Fruit fly (Drosophila melanogaster) whole organism, embryonic: ENCODE measurements around the gene CG9514.

Experiments
- Ada2b ChIP-seq: fragments of 200-800 bp; sonication (Bioruptor generic); IDR thresholded peaks from 2 replicates; pipeline ENCODE4 v1.3.6; 2022; ENCODE audit warnings: missing biosample characterization, missing genetic modification characterization
- CG10267 ChIP-seq: fragments of 200-800 bp; sonication (Bioruptor generic); optimal IDR thresholded peaks from 2 replicates; lab custom pipeline; 2018; ENCODE audit warnings: missing biosample characterization, mild to moderate bottlenecking, missing genetic modification characterization, moderate library complexity
- CG11247 ChIP-seq: fragments of 200-800 bp; sonication (Bioruptor generic); IDR thresholded peaks from 2 replicates; pipeline ENCODE4 v1.3.6; 2022; ENCODE audit warnings: missing biosample characterization, missing genetic modification characterization
- CG13894 ChIP-seq: fragments of 200-800 bp; sonication (Bioruptor generic); optimal IDR thresholded peaks from 3 replicates; lab custom pipeline; 2018; ENCODE audit warnings: missing biosample characterization, mild to moderate bottlenecking, missing genetic modification characterization, moderate library complexity
- CG14050 ChIP-seq: fragments of 200-800 bp; sonication (Bioruptor generic); IDR thresholded peaks from 3 replicates; pipeline ENCODE4 v1.3.6; 2022; ENCODE audit warnings: missing biosample characterization, missing genetic modification characterization
- CG14441 ChIP-seq: fragments of 200-800 bp; sonication (Bioruptor generic); IDR thresholded peaks from 2 replicates; pipeline ENCODE4 v1.3.6; 2022; ENCODE audit warnings: missing biosample characterization, missing genetic modification characterization
- CG1529 ChIP-seq: fragments of 200-800 bp; sonication (Bioruptor generic); optimal IDR thresholded peaks from 3 replicates; lab custom pipeline; 2018; ENCODE audit warnings: missing biosample characterization, missing genetic modification characterization
- CG15479 ChIP-seq: fragments of 200-800 bp; sonication (Bioruptor generic); optimal IDR thresholded peaks from 3 replicates; lab custom pipeline; 2019; ENCODE audit warnings: missing biosample characterization, mild to moderate bottlenecking, missing genetic modification characterization, moderate library complexity
- CG16779 ChIP-seq: fragments of 200-800 bp; sonication (Bioruptor generic); IDR thresholded peaks from 2 replicates; pipeline ENCODE4 v1.3.6; 2022; ENCODE audit warnings: missing biosample characterization, missing genetic modification characterization
- CG17829 ChIP-seq: fragments of 200-800 bp; optimal IDR thresholded peaks from 2 replicates; lab custom pipeline; 2019; ENCODE audit warnings: missing biosample characterization, mild to moderate bottlenecking, missing genetic modification characterization, moderate library complexity
- CG17912 ChIP-seq: fragments of 200-800 bp; sonication (Bioruptor generic); optimal IDR thresholded peaks from 2 replicates; lab custom pipeline; 2018; ENCODE audit warnings: missing biosample characterization, mild to moderate bottlenecking, missing genetic modification characterization
- CG18619 ChIP-seq: fragments of 200-800 bp; sonication (Bioruptor generic); optimal IDR thresholded peaks from 3 replicates; lab custom pipeline; 2017; ENCODE audit warnings: missing biosample characterization, mild to moderate bottlenecking, missing genetic modification characterization
- CG32532 ChIP-seq: fragments of 200-800 bp; sonication (Bioruptor generic); IDR thresholded peaks from 2 replicates; pipeline ENCODE4 v1.3.6; 2022; ENCODE audit warnings: missing biosample characterization, missing genetic modification characterization
- CG32767 ChIP-seq: fragments of 200-800 bp; sonication (Bioruptor generic); IDR thresholded peaks from 2 replicates; pipeline ENCODE4 v1.3.6; 2022; ENCODE audit warnings: missing biosample characterization, missing genetic modification characterization
- CG34224 ChIP-seq: fragments of 200-800 bp; sonication (Bioruptor generic); IDR thresholded peaks from 3 replicates; pipeline ENCODE4 v1.3.6; 2022; ENCODE audit warnings: missing biosample characterization, missing genetic modification characterization; ENCODE audit not compliant: partially characterized antibody
- CG3847 ChIP-seq: fragments of 200-800 bp; sonication (Bioruptor generic); IDR thresholded peaks from 2 replicates; pipeline ENCODE4 v1.3.6; 2022; ENCODE audit warnings: missing biosample characterization, missing genetic modification characterization
- CG42726 ChIP-seq: fragments of 200-800 bp; sonication (Bioruptor generic); IDR thresholded peaks from 2 replicates; pipeline ENCODE4 v1.3.6; 2022; ENCODE audit warnings: missing biosample characterization, missing genetic modification characterization; ENCODE audit not compliant: partially characterized antibody
- CG4328 ChIP-seq: fragments of 200-800 bp; sonication (Bioruptor generic); optimal IDR thresholded peaks from 3 replicates; lab custom pipeline; 2017; ENCODE audit warnings: missing biosample characterization, missing genetic modification reagents, missing genetic modification characterization
- CG4820 ChIP-seq: fragments of 200-800 bp; sonication (Bioruptor generic); optimal IDR thresholded peaks from 3 replicates; lab custom pipeline; 2016; ENCODE audit warnings: missing biosample characterization, missing genetic modification characterization
- CG6272 ChIP-seq: fragments of 200-800 bp; sonication (Bioruptor generic); IDR thresholded peaks from 2 replicates; pipeline ENCODE4 v1.3.6; 2022; ENCODE audit warnings: missing biosample characterization, missing genetic modification characterization
- CG6683 ChIP-seq: fragments of 200-800 bp; sonication (Bioruptor generic); optimal IDR thresholded peaks from 2 replicates; lab custom pipeline; 2017; ENCODE audit warnings: missing biosample characterization, mild to moderate bottlenecking, missing genetic modification characterization, missing genetic modification reagents
- CG9215 ChIP-seq: fragments of 200-800 bp; sonication (Bioruptor generic); IDR thresholded peaks from 2 replicates; pipeline ENCODE4 v1.3.6; 2022; ENCODE audit warnings: missing biosample characterization, missing genetic modification characterization
- CG9609 ChIP-seq: fragments of 200-800 bp; sonication (Bioruptor generic); optimal IDR thresholded peaks from 3 replicates; lab custom pipeline; 2016; ENCODE audit warnings: missing biosample characterization, missing genetic modification characterization
- CG9727 ChIP-seq: fragments of 200-800 bp; sonication (Bioruptor generic); optimal IDR thresholded peaks from 3 replicates; lab custom pipeline; 2017; ENCODE audit warnings: missing biosample characterization, mild to moderate bottlenecking, missing genetic modification characterization
- Dek ChIP-seq: fragments of 200-800 bp; sonication (Bioruptor generic); optimal IDR thresholded peaks from 3 replicates; lab custom pipeline; 2019; ENCODE audit warnings: missing biosample characterization, mild to moderate bottlenecking, missing genetic modification characterization, moderate library complexity
- Doc3 ChIP-seq: fragments of 200-800 bp; sonication (Bioruptor generic); IDR thresholded peaks from 3 replicates; pipeline ENCODE4 v1.3.6; 2022; ENCODE audit warnings: missing biosample characterization, missing genetic modification characterization; ENCODE audit not compliant: partially characterized antibody
- HLH54F ChIP-seq: fragments of 200-800 bp; sonication (Bioruptor generic); optimal IDR thresholded peaks from 3 replicates; lab custom pipeline; 2016; ENCODE audit warnings: missing biosample characterization, missing genetic modification characterization
- Hr3 ChIP-seq: fragments of 200-800 bp; sonication (Bioruptor generic); optimal IDR thresholded peaks from 3 replicates; lab custom pipeline; 2016; ENCODE audit warnings: missing biosample characterization, missing genetic modification characterization
- Hr51 ChIP-seq, 2 experiments: fragments of 200-800 bp; sonication (Bioruptor generic); optimal IDR thresholded peaks; 2 replicates in 1 of 2; 3 replicates in 1 of 2; lab custom pipeline; 2016 to 2018; ENCODE audit warnings: missing biosample characterization in 2 of 2, missing genetic modification characterization in 2 of 2, mild to moderate bottlenecking in 1 of 2, moderate library complexity in 1 of 2
- MTF-1 ChIP-seq: fragments of 200-800 bp; sonication (Bioruptor generic); optimal IDR thresholded peaks from 2 replicates; lab custom pipeline; 2018; ENCODE audit warnings: missing biosample characterization, mild to moderate bottlenecking, missing genetic modification characterization, borderline replicate concordance
- Myb ChIP-seq: fragments of 200-800 bp; sonication (Bioruptor generic); optimal IDR thresholded peaks from 2 replicates; lab custom pipeline; 2016; ENCODE audit warnings: missing biosample characterization, missing genetic modification characterization
- Neu2 ChIP-seq: fragments of 200-800 bp; sonication (Bioruptor generic); optimal IDR thresholded peaks from 3 replicates; lab custom pipeline; 2016; ENCODE audit warnings: missing biosample characterization, missing genetic modification characterization, borderline replicate concordance
- Oaz ChIP-seq: fragments of 200-800 bp; sonication (Bioruptor generic); IDR thresholded peaks from 2 replicates; pipeline ENCODE4 v1.3.6; 2022; ENCODE audit warnings: missing biosample characterization, missing genetic modification characterization
- Rfx ChIP-seq: fragments of 200-800 bp; sonication (Bioruptor generic); IDR thresholded peaks from 2 replicates; pipeline ENCODE4 v1.3.6; 2022; ENCODE audit warnings: missing biosample characterization, missing genetic modification characterization
- Rx ChIP-seq: fragments of 200-800 bp; sonication (Bioruptor generic); IDR thresholded peaks from 2 replicates; pipeline ENCODE4 v1.3.6; 2022; ENCODE audit warnings: missing biosample characterization, missing genetic modification characterization
- bcd ChIP-seq: fragments of 200-800 bp; sonication (Bioruptor generic); optimal IDR thresholded peaks from 2 replicates; lab custom pipeline; 2017; ENCODE audit warnings: missing biosample characterization, mild to moderate bottlenecking, missing genetic modification characterization
- cato ChIP-seq: fragments of 200-800 bp; sonication (Bioruptor generic); optimal IDR thresholded peaks from 2 replicates; lab custom pipeline; 2016; ENCODE audit warnings: missing biosample characterization, missing genetic modification characterization, borderline replicate concordance
- cg ChIP-seq: fragments of 200-800 bp; sonication (Bioruptor generic); optimal IDR thresholded peaks from 3 replicates; lab custom pipeline; 2019; ENCODE audit warnings: missing biosample characterization, mild to moderate bottlenecking, missing genetic modification characterization, moderate library complexity
- gcm ChIP-seq: fragments of 200-800 bp; sonication (Bioruptor generic); optimal IDR thresholded peaks from 2 replicates; lab custom pipeline; 2019; ENCODE audit warnings: missing biosample characterization, mild to moderate bottlenecking, missing genetic modification characterization, moderate library complexity
- grn ChIP-seq: fragments of 200-800 bp; sonication (Bioruptor generic); optimal IDR thresholded peaks from 3 replicates; lab custom pipeline; 2017; ENCODE audit warnings: missing biosample characterization, missing genetic modification characterization
- gsb ChIP-seq: fragments of 200-800 bp; sonication (Bioruptor generic); IDR thresholded peaks from 2 replicates; pipeline ENCODE4 v1.3.6; 2022; ENCODE audit warnings: missing biosample characterization, missing genetic modification characterization
- ham ChIP-seq: fragments of 200-800 bp; sonication (Bioruptor generic); IDR thresholded peaks from 2 replicates; pipeline ENCODE4 v1.3.6; 2022; ENCODE audit warnings: missing biosample characterization, missing genetic modification characterization
- inv ChIP-seq: fragments of 200-800 bp; sonication (Bioruptor generic); IDR thresholded peaks from 2 replicates; pipeline ENCODE4 v1.3.6; 2022; ENCODE audit warnings: missing biosample characterization, missing genetic modification characterization; ENCODE audit not compliant: partially characterized antibody
- mam ChIP-seq: fragments of 200-800 bp; sonication (Bioruptor generic); optimal IDR thresholded peaks from 3 replicates; lab custom pipeline; 2016; ENCODE audit warnings: missing biosample characterization, missing genetic modification characterization
- pho ChIP-seq: fragments of 200-800 bp; sonication (Bioruptor generic); optimal IDR thresholded peaks from 2 replicates; lab custom pipeline; 2016; ENCODE audit warnings: missing biosample characterization, missing genetic modification characterization
- sd ChIP-seq: fragments of 200-800 bp; sonication (Bioruptor generic); optimal IDR thresholded peaks from 3 replicates; lab custom pipeline; 2018; ENCODE audit warnings: missing biosample characterization, mild to moderate bottlenecking, missing genetic modification characterization, moderate library complexity
- sim ChIP-seq: fragments of 200-800 bp; sonication (Bioruptor generic); IDR thresholded peaks from 2 replicates; pipeline ENCODE4 v1.3.6; 2022; ENCODE audit warnings: missing biosample characterization, missing genetic modification characterization
- slp2 ChIP-seq: fragments of 200-800 bp; sonication (Bioruptor generic); optimal IDR thresholded peaks from 2 replicates; lab custom pipeline; 2016; ENCODE audit warnings: missing biosample characterization, missing genetic modification characterization
- trem ChIP-seq: fragments of 200-800 bp; optimal IDR thresholded peaks from 3 replicates; lab custom pipeline; 2019; ENCODE audit warnings: missing biosample characterization, mild to moderate bottlenecking, missing genetic modification characterization, moderate library complexity

The CG9514 gene

dm6 chrX:14839739-14840347 lies 56.8 kb downstream of the CG9514 start (continued):
- TF ChIP-seq Hr51 (GFP tag; optimal IDR thresholded peaks at IDR 0.05; lab: Kevin White, UChicago): peak in 1 of 2 experiments; percentile 60
- no peak for TF ChIP-seq CG34224 (GFP tag; lab: Robert Waterston, UW)
- TF ChIP-seq Doc3 (GFP tag; lab: Robert Waterston, UW): no peak
- no peak for TF ChIP-seq CG18619 (GFP tag; lab: Kevin White, UChicago)
- peak; percentile 78 for TF ChIP-seq CG32532 (GFP tag; lab: Robert Waterston, UW)
- TF ChIP-seq slp2: no peak
- peak; percentile 32 for TF ChIP-seq gcm (GFP tag; lab: Kevin White, UChicago)
- no peak for TF ChIP-seq inv (GFP tag; lab: Robert Waterston, UW)
- TF ChIP-seq Rx: no peak
- no peak for TF ChIP-seq Neu2
- TF ChIP-seq trem (tag; lab: Kevin White, UChicago): no peak
- TF ChIP-seq CG4820 (GFP tag; lab: Kevin White, UChicago): peak; percentile 3
- 0 out of 2 replicates have a peak, but pooled peaks have one; percentile 10 for TF ChIP-seq CG9215 (GFP tag; lab: Robert Waterston, UW)
- TF ChIP-seq CG6683 (GFP tag; lab: Kevin White, UChicago): no peak
- peak; percentile 27; the same call in 1 of the 2 replicates for TF ChIP-seq ham (GFP tag; lab: Robert Waterston, UW)
- TF ChIP-seq CG14441 (GFP tag; lab: Robert Waterston, UW): peak; percentile 52
- TF ChIP-seq CG11247 (GFP tag; lab: Robert Waterston, UW): peak; percentile 36; the same call in 1 of the 2 replicates
- TF ChIP-seq bcd (GFP tag; lab: Kevin White, UChicago): peak; percentile 46
- TF ChIP-seq CG1529 (GFP tag; lab: Kevin White, UChicago): no peak
- peak; percentile 51 for TF ChIP-seq CG4328 (GFP tag; lab: Kevin White, UChicago)
- TF ChIP-seq Oaz: 0 out of 2 replicates have a peak, but pooled peaks have one; percentile 40
- no peak for TF ChIP-seq CG10267 (tag; lab: Kevin White, UChicago)
- TF ChIP-seq CG32767 (GFP tag; lab: Robert Waterston, UW): peak; percentile 48; the same call in 1 of the 2 replicates
- TF ChIP-seq CG17829: peak; percentile 1
- no peak for TF ChIP-seq CG17912 (GFP tag; lab: Kevin White, UChicago)
- peak; percentile 42 for TF ChIP-seq CG9727 (GFP tag; lab: Kevin White, UChicago)
- TF ChIP-seq sim (GFP tag; lab: Robert Waterston, UW): no peak
- peak; percentile 36; the same call in 1 of the 3 replicates for TF ChIP-seq CG14050 (GFP tag; lab: Robert Waterston, UW)
- TF ChIP-seq mam (GFP tag; lab: Kevin White, UChicago): peak; percentile 60
- TF ChIP-seq Rfx (GFP tag; lab: Robert Waterston, UW): peak; percentile 84
- no peak for TF ChIP-seq CG15479 (GFP tag; lab: Kevin White, UChicago)
- TF ChIP-seq Hr3 (GFP tag; lab: Kevin White, UChicago): peak; percentile 14
- TF ChIP-seq CG13894 (tag; lab: Kevin White, UChicago): peak; percentile 91
- TF ChIP-seq CG42726 (GFP tag; lab: Robert Waterston, UW): 0 out of 2 replicates have a peak, but pooled peaks have one; percentile 37
- peak; percentile 37; the same call in 1 of the 2 replicates for TF ChIP-seq Ada2b (GFP tag; lab: Robert Waterston, UW)
- peak; percentile 42 for TF ChIP-seq HLH54F (GFP tag; lab: Kevin White, UChicago)
- TF ChIP-seq CG6272: no peak
- TF ChIP-seq cg: peak; percentile 89
- TF ChIP-seq pho (GFP tag; lab: Kevin White, UChicago): peak; percentile 74
- peak; percentile 88 for TF ChIP-seq sd (tag; lab: Kevin White, UChicago)
- peak; percentile 38; the same call in 1 of the 2 replicates for TF ChIP-seq gsb
- peak; percentile 45; the same call in 1 of the 2 replicates for TF ChIP-seq CG3847 (GFP tag; lab: Robert Waterston, UW)
- TF ChIP-seq Myb (GFP tag; lab: Kevin White, UChicago): peak; percentile 48
- TF ChIP-seq CG9609 (GFP tag; lab: Kevin White, UChicago): peak; percentile 32
- peak; percentile 83 for TF ChIP-seq grn (GFP tag; lab: Kevin White, UChicago)
- TF ChIP-seq Dek (tag; lab: Kevin White, UChicago): peak; percentile 29
- TF ChIP-seq cato (GFP tag; lab: Kevin White, UChicago): no peak
- 0 out of 2 replicates have a peak, but pooled peaks have one; percentile 53 for TF ChIP-seq CG16779 (GFP tag; lab: Robert Waterston, UW)
- TF ChIP-seq MTF-1 (GFP tag; lab: Kevin White, UChicago): peak; percentile 52
